Fruit fly (Drosophila melanogaster) whole organism, embryonic: ENCODE data around the gene PIG-S.
A peak's percentile ranks its signal among the peaks of the same experiment; 100 is the strongest.

Experiments used
- ATbp ChIP-seq: fragments of 200-800 bp; sonication (Bioruptor generic); optimal IDR thresholded peaks from 2 replicates; lab custom pipeline; 2017; ENCODE audit warnings: missing biosample characterization, mild to moderate bottlenecking, missing genetic modification characterization, missing genetic modification reagents
- Ada2b ChIP-seq: fragments of 200-800 bp; sonication (Bioruptor generic); IDR thresholded peaks from 2 replicates; pipeline ENCODE4 v1.3.6; 2022; ENCODE audit warnings: missing biosample characterization, missing genetic modification characterization
- BtbVII ChIP-seq: fragments of 200-800 bp; sonication (Bioruptor generic); optimal IDR thresholded peaks from 3 replicates; lab custom pipeline; 2017; ENCODE audit warnings: missing biosample characterization, mild to moderate bottlenecking, missing genetic modification characterization
- CG10147 ChIP-seq: fragments of 200-800 bp; sonication (Bioruptor generic); optimal IDR thresholded peaks from 2 replicates; lab custom pipeline; 2019; ENCODE audit warnings: missing biosample characterization, mild to moderate bottlenecking, missing genetic modification characterization, moderate library complexity
- CG1024 ChIP-seq: fragments of 200-800 bp; sonication (Bioruptor generic); IDR thresholded peaks from 2 replicates; pipeline ENCODE4 v1.3.6; 2022; ENCODE audit warnings: missing biosample characterization, missing genetic modification characterization
- CG10366 ChIP-seq: fragments of 200-800 bp; sonication (Bioruptor generic); IDR thresholded peaks from 2 replicates; pipeline ENCODE4 v1.3.6; 2022; ENCODE audit warnings: missing biosample characterization, missing genetic modification characterization
- CG11398 ChIP-seq: fragments of 200-800 bp; sonication (Bioruptor generic); optimal IDR thresholded peaks from 2 replicates; lab custom pipeline; 2016; ENCODE audit warnings: missing biosample characterization, missing genetic modification characterization
- CG15269 ChIP-seq: fragments of 200-800 bp; sonication (Bioruptor generic); optimal IDR thresholded peaks from 2 replicates; lab custom pipeline; 2018; ENCODE audit warnings: missing biosample characterization, mild to moderate bottlenecking, missing genetic modification characterization, moderate library complexity
- CG17328 ChIP-seq: fragments of 200-800 bp; sonication (Bioruptor generic); IDR thresholded peaks from 2 replicates; pipeline ENCODE4 v1.3.6; 2022; ENCODE audit warnings: missing biosample characterization, missing genetic modification characterization
- CG2202 ChIP-seq: fragments of 200-800 bp; sonication (Bioruptor generic); optimal IDR thresholded peaks from 2 replicates; lab custom pipeline; 2018; ENCODE audit warnings: missing biosample characterization, mild to moderate bottlenecking, missing genetic modification characterization
- CG2712 ChIP-seq: fragments of 200-800 bp; optimal IDR thresholded peaks from 3 replicates; lab custom pipeline; 2019; ENCODE audit warnings: missing biosample characterization, mild to moderate bottlenecking, missing genetic modification characterization, moderate library complexity
- CG31365 ChIP-seq: fragments of 200-800 bp; sonication (Bioruptor generic); optimal IDR thresholded peaks from 2 replicates; lab custom pipeline; 2018; ENCODE audit warnings: missing biosample characterization, mild to moderate bottlenecking, missing genetic modification characterization
- CG32767 ChIP-seq: fragments of 200-800 bp; sonication (Bioruptor generic); IDR thresholded peaks from 2 replicates; pipeline ENCODE4 v1.3.6; 2022; ENCODE audit warnings: missing biosample characterization, missing genetic modification characterization
- CG34376 ChIP-seq: fragments of 200-800 bp; sonication (Bioruptor generic); optimal IDR thresholded peaks from 2 replicates; lab custom pipeline; 2018; ENCODE audit warnings: missing biosample characterization, mild to moderate bottlenecking, missing genetic modification characterization
- CG7271 ChIP-seq: fragments of 200-800 bp; sonication (Bioruptor generic); optimal IDR thresholded peaks from 2 replicates; lab custom pipeline; 2018; ENCODE audit warnings: missing biosample characterization, mild to moderate bottlenecking, missing genetic modification characterization, moderate library complexity
- CG8290 ChIP-seq, 3 experiments: fragments of 200-800 bp; sonication (Bioruptor generic); optimal IDR thresholded peaks; 2 replicates each; lab custom pipeline; 2016 to 2019; ENCODE audit warnings: missing biosample characterization in 3 of 3, missing genetic modification characterization in 3 of 3, mild to moderate bottlenecking in 2 of 3, moderate library complexity in 1 of 3
- Dbx ChIP-seq: fragments of 200-800 bp; sonication (Bioruptor generic); IDR thresholded peaks from 3 replicates; pipeline ENCODE4 v1.3.6; 2022; ENCODE audit warnings: missing biosample characterization, missing genetic modification characterization
- Dek ChIP-seq: fragments of 200-800 bp; sonication (Bioruptor generic); optimal IDR thresholded peaks from 3 replicates; lab custom pipeline; 2019; ENCODE audit warnings: missing biosample characterization, mild to moderate bottlenecking, missing genetic modification characterization, moderate library complexity
- Ets97D ChIP-seq: fragments of 200-800 bp; sonication (Bioruptor generic); optimal IDR thresholded peaks from 3 replicates; lab custom pipeline; 2016; ENCODE audit warnings: missing biosample characterization, missing genetic modification characterization
- HHEX ChIP-seq: fragments of 200-800 bp; sonication (Bioruptor generic); optimal IDR thresholded peaks from 3 replicates; lab custom pipeline; 2017; ENCODE audit warnings: missing biosample characterization, mild to moderate bottlenecking, missing genetic modification characterization, missing genetic modification reagents
- Hr78 ChIP-seq, 2 experiments: fragments of 200-800 bp in 1 of 2; fragments of >200 bp in 1 of 2; sonication (Bioruptor generic) in 1 of 2; optimal IDR thresholded peaks; 2 replicates each; lab custom pipeline; 2017 to 2019; ENCODE audit warnings: missing biosample characterization in 2 of 2, missing genetic modification characterization in 2 of 2, mild to moderate bottlenecking in 1 of 2, moderate library complexity in 1 of 2
- Jarid2 ChIP-seq: fragments of 200-800 bp; sonication (Bioruptor generic); optimal IDR thresholded peaks from 3 replicates; lab custom pipeline; 2017; ENCODE audit warnings: mild to moderate bottlenecking, missing biosample characterization, missing genetic modification reagents, missing genetic modification characterization
- Max ChIP-seq: fragments of 200-800 bp; sonication (Bioruptor generic); optimal IDR thresholded peaks from 2 replicates; lab custom pipeline; 2016; ENCODE audit warnings: missing biosample characterization, mild to moderate bottlenecking, missing genetic modification characterization
- Pdp1 ChIP-seq, 2 experiments: fragments of 200-800 bp; sonication (Bioruptor generic); optimal IDR thresholded peaks; 3 replicates each; lab custom pipeline; 2016; ENCODE audit warnings: missing biosample characterization in 2 of 2, missing genetic modification characterization in 2 of 2, mild to moderate bottlenecking in 1 of 2, moderate library complexity in 1 of 2
- Spps ChIP-seq: fragments of 200-800 bp; sonication (Bioruptor generic); optimal IDR thresholded peaks from 2 replicates; lab custom pipeline; 2018; ENCODE audit warnings: missing biosample characterization, mild to moderate bottlenecking, missing genetic modification characterization
- Ssrp ChIP-seq: fragments of 200-800 bp; sonication (Bioruptor generic); optimal IDR thresholded peaks from 2 replicates; lab custom pipeline; 2018; ENCODE audit warnings: missing biosample characterization, mild to moderate bottlenecking, missing genetic modification characterization, moderate library complexity
- TFAM ChIP-seq: fragments of 200-800 bp; sonication (Bioruptor generic); optimal IDR thresholded peaks from 2 replicates; lab custom pipeline; 2017; ENCODE audit warnings: missing biosample characterization, missing genetic modification characterization, inconsistent platforms
- Xrp1 ChIP-seq: fragments of 200-800 bp; sonication (Bioruptor generic); IDR thresholded peaks from 2 replicates; pipeline ENCODE4 v1.3.6; 2022; ENCODE audit warnings: missing biosample characterization, missing genetic modification characterization
- cato ChIP-seq: fragments of 200-800 bp; sonication (Bioruptor generic); optimal IDR thresholded peaks from 2 replicates; lab custom pipeline; 2016; ENCODE audit warnings: missing biosample characterization, missing genetic modification characterization, borderline replicate concordance
- crp ChIP-seq, 2 experiments: fragments of 200-800 bp; sonication (Bioruptor generic); optimal IDR thresholded peaks; 2 replicates in 1 of 2; 3 replicates in 1 of 2; lab custom pipeline; 2017; ENCODE audit warnings: missing biosample characterization in 2 of 2, missing genetic modification characterization in 2 of 2, mild to moderate bottlenecking in 1 of 2, moderate library complexity in 1 of 2
- dysf ChIP-seq: fragments of 200-800 bp; sonication (Bioruptor generic); IDR thresholded peaks from 3 replicates; pipeline ENCODE4 v1.3.6; 2022; ENCODE audit warnings: missing biosample characterization, missing genetic modification characterization
- fd3F ChIP-seq: fragments of 200-800 bp; sonication (Bioruptor generic); optimal IDR thresholded peaks from 2 replicates; lab custom pipeline; 2018; ENCODE audit warnings: missing biosample characterization, mild to moderate bottlenecking, missing genetic modification characterization, moderate library complexity
- ftz-f1 ChIP-seq: fragments of 200-800 bp; sonication (Bioruptor generic); optimal IDR thresholded peaks from 2 replicates; lab custom pipeline; 2016; ENCODE audit warnings: missing biosample characterization, missing genetic modification characterization
- gce ChIP-seq: fragments of 200-800 bp; sonication (Bioruptor generic); IDR thresholded peaks from 3 replicates; pipeline ENCODE4 v1.3.6; 2022; ENCODE audit warnings: missing biosample characterization, missing genetic modification characterization
- insv ChIP-seq, 2 experiments: fragments of 200-800 bp; sonication (Bioruptor generic); optimal IDR thresholded peaks; 3 replicates each; lab custom pipeline; 2016 to 2018; ENCODE audit warnings: missing biosample characterization in 2 of 2, missing genetic modification characterization in 2 of 2
- kah ChIP-seq: fragments of 200-800 bp; sonication (Bioruptor generic); optimal IDR thresholded peaks from 2 replicates; lab custom pipeline; 2018; ENCODE audit warnings: missing biosample characterization, mild to moderate bottlenecking, missing genetic modification characterization
- nmo ChIP-seq: fragments of 200-800 bp; sonication (Bioruptor generic); optimal IDR thresholded peaks from 2 replicates; lab custom pipeline; 2018; ENCODE audit warnings: missing biosample characterization, mild to moderate bottlenecking, missing genetic modification characterization, moderate library complexity
- pros ChIP-seq: fragments of 200-800 bp; sonication (Bioruptor generic); optimal IDR thresholded peaks from 3 replicates; lab custom pipeline; 2019; ENCODE audit warnings: missing biosample characterization, mild to moderate bottlenecking, missing genetic modification characterization, moderate library complexity
- repo ChIP-seq: fragments of 200-800 bp; sonication (Bioruptor generic); optimal IDR thresholded peaks from 2 replicates; lab custom pipeline; 2016; ENCODE audit warnings: missing biosample characterization, missing genetic modification characterization
- run ChIP-seq: fragments of 200-800 bp; sonication (Bioruptor generic); optimal IDR thresholded peaks from 3 replicates; lab custom pipeline; 2018; ENCODE audit warnings: missing biosample characterization, mild to moderate bottlenecking, missing genetic modification characterization
- salm ChIP-seq: fragments of 200-800 bp; sonication (Bioruptor generic); optimal IDR thresholded peaks from 2 replicates; lab custom pipeline; 2018; ENCODE audit warnings: missing biosample characterization, mild to moderate bottlenecking, missing genetic modification characterization
- scrt ChIP-seq: fragments of 200-800 bp; sonication (Bioruptor generic); optimal IDR thresholded peaks from 2 replicates; lab custom pipeline; 2018; ENCODE audit warnings: missing biosample characterization, mild to moderate bottlenecking, missing genetic modification characterization, moderate library complexity
- sd ChIP-seq: fragments of 200-800 bp; sonication (Bioruptor generic); optimal IDR thresholded peaks from 3 replicates; lab custom pipeline; 2018; ENCODE audit warnings: missing biosample characterization, mild to moderate bottlenecking, missing genetic modification characterization, moderate library complexity
- sens ChIP-seq: fragments of 200-800 bp; sonication (Bioruptor generic); peaks from one replicate; lab custom pipeline; 2016; ENCODE audit warnings: missing biosample characterization, missing genetic modification characterization
- unpg ChIP-seq: fragments of 200-800 bp; sonication (Bioruptor generic); optimal IDR thresholded peaks from 3 replicates; lab custom pipeline; 2018; ENCODE audit warnings: missing biosample characterization, mild to moderate bottlenecking, missing genetic modification characterization, moderate library complexity
- z ChIP-seq: fragments of 200-800 bp; sonication (Bioruptor generic); IDR thresholded peaks from 3 replicates; pipeline ENCODE4 v1.3.6; 2022; ENCODE audit warnings: missing biosample characterization, missing genetic modification characterization
- zf30C ChIP-seq: fragments of 200-800 bp; sonication (Bioruptor generic); optimal IDR thresholded peaks from 3 replicates; lab custom pipeline; 2018; ENCODE audit warnings: missing biosample characterization, mild to moderate bottlenecking, missing genetic modification characterization
- zfh1 ChIP-seq: fragments of 200-800 bp; sonication (Bioruptor generic); IDR thresholded peaks from 3 replicates; pipeline ENCODE4 v1.3.6; 2022; ENCODE audit warnings: missing biosample characterization, missing genetic modification characterization

PIG-S gene

dm6 chr3R:24893320-24893955 is 24.2 kb downstream of the PIG-S start (continued):
- peak; percentile 38 for TF ChIP-seq Jarid2 (GFP tag; lab: Kevin White, UChicago)
- TF ChIP-seq Max (GFP tag; lab: Kevin White, UChicago) = peak; percentile 54
- no peak for TF ChIP-seq CG11398 (GFP tag; lab: Kevin White, UChicago)
- TF ChIP-seq salm (tag; lab: Kevin White, UChicago) = peak; percentile 79
- TF ChIP-seq fd3F (GFP tag; lab: Kevin White, UChicago) = peak; percentile 45
- peak; percentile 61 for TF ChIP-seq Ada2b
- peak; percentile 75 for TF ChIP-seq Spps (tag; lab: Kevin White, UChicago)
- peak; percentile 65 for TF ChIP-seq CG17328
- TF ChIP-seq zf30C (GFP tag; lab: Kevin White, UChicago) = peak; percentile 85
- peak; percentile 59 for TF ChIP-seq sens (GFP tag; lab: Kevin White, UChicago)
- no peak for TF ChIP-seq CG34376 (GFP tag; lab: Kevin White, UChicago)
- peak; percentile 58 for TF ChIP-seq TFAM
- TF ChIP-seq sd (tag; lab: Kevin White, UChicago) = peak; percentile 36
- peak; percentile 76 for TF ChIP-seq run (tag; lab: Kevin White, UChicago)
- TF ChIP-seq Dek (tag; lab: Kevin White, UChicago) = no peak
- TF ChIP-seq ftz-f1 = no peak
- peak; percentile 70 for TF ChIP-seq BtbVII (GFP tag; lab: Kevin White, UChicago)
- peak; percentile 47 for TF ChIP-seq pros (GFP tag; lab: Kevin White, UChicago)
- TF ChIP-seq cato (GFP tag; lab: Kevin White, UChicago) = peak; percentile 35
- peak in 1 of 2 experiments; percentile 14 for TF ChIP-seq insv (GFP tag; optimal IDR thresholded peaks at IDR 0.05; lab: Kevin White, UChicago)
- TF ChIP-seq CG32767 (GFP tag; lab: Robert Waterston, UW) = peak; percentile 84
- peak; percentile 81 for TF ChIP-seq Xrp1 (GFP tag; lab: Robert Waterston, UW)
- 0 out of 3 replicates have a peak, but pooled peaks have one; percentile 7 for TF ChIP-seq gce (GFP tag; lab: Robert Waterston, UW)
- TF ChIP-seq ATbp (GFP tag; lab: Kevin White, UChicago) = peak; percentile 52
- peak; percentile 73 for TF ChIP-seq HHEX (GFP tag; lab: Kevin White, UChicago)
- peak; percentile 95 for TF ChIP-seq CG2712
- TF ChIP-seq repo = no peak
- TF ChIP-seq Pdp1 (GFP tag; optimal IDR thresholded peaks at IDR 0.05; lab: Kevin White, UChicago) = peak in 1 of 2 experiments; percentile 5
- TF ChIP-seq Dbx (GFP tag; lab: Robert Waterston, UW) = 0 out of 3 replicates have a peak, but pooled peaks have one; percentile 53
- peak; percentile 45 for TF ChIP-seq CG7271
- peak in 1 of 2 experiments; percentile 18 for TF ChIP-seq crp (GFP tag; optimal IDR thresholded peaks at IDR 0.05; lab: Kevin White, UChicago)
- TF ChIP-seq zfh1 (GFP tag; lab: Robert Waterston, UW) = peak; percentile 66; the same call in 2 of the 3 replicates
- peak; percentile 93 for TF ChIP-seq z (GFP tag; lab: Robert Waterston, UW)
- TF ChIP-seq CG31365 (tag; lab: Kevin White, UChicago) = no peak
- TF ChIP-seq CG10147 (GFP tag; lab: Kevin White, UChicago) = peak; percentile 85
- peak; percentile 78 for TF ChIP-seq Ssrp
- peak in 1 of 2 experiments; percentile 78 for TF ChIP-seq Hr78 (GFP tag; optimal IDR thresholded peaks at IDR 0.05; lab: Kevin White, UChicago)
- 0 out of 2 replicates have a peak, but pooled peaks have one; percentile 2 for TF ChIP-seq CG1024
- TF ChIP-seq Ets97D (GFP tag; lab: Kevin White, UChicago) = no peak
- TF ChIP-seq CG2202 (tag; lab: Kevin White, UChicago) = peak; percentile 47
- TF ChIP-seq CG10366 = 0 out of 2 replicates have a peak, but pooled peaks have one; percentile 19
- TF ChIP-seq nmo (GFP tag; lab: Kevin White, UChicago) = peak; percentile 95
- peak; percentile 85 for TF ChIP-seq unpg (GFP tag; lab: Kevin White, UChicago)
- TF ChIP-seq CG8290 (GFP tag; optimal IDR thresholded peaks at IDR 0.05; lab: Kevin White, UChicago) = peak; percentile 62
- TF ChIP-seq CG8290 (tag; optimal IDR thresholded peaks at IDR 0.05; lab: Kevin White, UChicago) = no peak
- peak; percentile 84 for TF ChIP-seq dysf
- peak; percentile 86 for TF ChIP-seq CG15269
- peak; percentile 64 for TF ChIP-seq scrt (GFP tag; lab: Kevin White, UChicago)
- peak; percentile 53 for TF ChIP-seq kah (GFP tag; lab: Kevin White, UChicago)
